Fruit fly (Drosophila melanogaster): ENCODE data around the gene trol.

trol gene

DNA sequence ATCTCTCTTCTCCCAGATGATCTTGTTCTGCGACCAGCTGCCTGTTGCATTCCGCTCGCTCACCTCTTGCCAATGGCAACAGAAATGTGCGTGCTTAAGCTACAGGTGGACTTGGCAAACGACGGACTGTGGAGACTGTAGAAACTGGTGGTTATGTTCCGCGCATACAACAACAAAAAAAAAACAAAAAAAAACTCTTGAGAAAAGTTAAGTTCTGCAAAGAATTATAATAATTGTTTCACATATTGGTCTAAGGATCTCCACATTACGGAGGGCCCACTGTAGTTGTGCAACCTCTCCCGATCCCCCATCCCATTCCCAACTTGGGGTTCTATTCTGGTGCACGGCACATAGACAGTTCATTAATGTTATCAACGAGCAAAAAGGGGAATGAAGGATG lies 76.7 kb downstream of the trol start (continued):
- TF ChIP-seq BtbVII (GFP tag; optimal IDR thresholded peaks at IDR 0.05) (no peak), CG17802 (tag; optimal IDR thresholded peaks at IDR 0.05) (peak; percentile 28), CG5953 (GFP tag; IDR thresholded peaks at IDR 0.05) (0 out of 2 replicates have a peak, but pooled peaks have one; percentile 61), tio (GFP tag; optimal IDR thresholded peaks at IDR 0.05) (peak; percentile 57), Six4 (GFP tag; optimal IDR thresholded peaks at IDR 0.05) (peak; percentile 73), Sry-δ (GFP tag; optimal IDR thresholded peaks at IDR 0.05) (peak; percentile 37), CG6175 (GFP tag; IDR thresholded peaks at IDR 0.05) (no peak), CG32532 (GFP tag; IDR thresholded peaks at IDR 0.05) (0 out of 2 replicates have a peak, but pooled peaks have one; percentile 40), CG1603 (tag; optimal IDR thresholded peaks at IDR 0.05) (no peak), bigmax (GFP tag; optimal IDR thresholded peaks at IDR 0.05) (no peak), stwl (tag; optimal IDR thresholded peaks at IDR 0.05) (peak; percentile 36), Atf-2 (GFP tag; optimal IDR thresholded peaks at IDR 0.05) (peak; percentile 56), CG10267 (tag; optimal IDR thresholded peaks at IDR 0.05) (peak; percentile 68), da (GFP tag; optimal IDR thresholded peaks at IDR 0.05) (peak; percentile 48), Fer2 (tag; optimal IDR thresholded peaks at IDR 0.05) (no peak), CG4707 (GFP tag; optimal IDR thresholded peaks at IDR 0.05) (peak; percentile 62), jing (GFP tag; optimal IDR thresholded peaks at IDR 0.05) (peak; percentile 47), CG30431 (GFP tag; optimal IDR thresholded peaks at IDR 0.05) (peak; percentile 69), gem (tag; optimal IDR thresholded peaks at IDR 0.05) (peak; percentile 79), Eip74EF (GFP tag; optimal IDR thresholded peaks at IDR 0.05) (peak in 1 of 2 experiments; percentile 22), CG10979 (tag; optimal IDR thresholded peaks at IDR 0.05) (peak; percentile 84), HmgZ (tag; optimal IDR thresholded peaks at IDR 0.05) (peak; percentile 7), pum (GFP tag; optimal IDR thresholded peaks at IDR 0.05) (peak; percentile 72), Antp (GFP tag; optimal IDR thresholded peaks at IDR 0.05) (peak; percentile 75), CG16863 (GFP tag; optimal IDR thresholded peaks at IDR 0.05) (peak; percentile 82), CG31441 (GFP tag; IDR thresholded peaks at IDR 0.05) (peak; percentile 80), CG10959 (GFP tag; IDR thresholded peaks at IDR 0.05) (peak; percentile 89), CG33213 (GFP tag; optimal IDR thresholded peaks at IDR 0.05) (peak; percentile 52), lilli (GFP tag; optimal IDR thresholded peaks at IDR 0.05) (peak; percentile 64), tx (GFP tag; optimal IDR thresholded peaks at IDR 0.05) (peak; percentile 64), Stat92E (GFP tag; optimal IDR thresholded peaks at IDR 0.05) (peak in 1 of 3 experiments; percentile 38), CG6791 (GFP tag; IDR thresholded peaks at IDR 0.05; ENCODE audit: partially characterized antibody) (no peak), bowl (GFP tag; IDR thresholded peaks at IDR 0.05) (0 out of 2 replicates have a peak, but pooled peaks have one; percentile 19), Myb (GFP tag; optimal IDR thresholded peaks at IDR 0.05) (peak; percentile 3), Hr39 (optimal IDR thresholded peaks at IDR 0.05) (no peak), CG1024 (GFP tag; IDR thresholded peaks at IDR 0.05) (peak; percentile 48; the same call in 1 of the 2 replicates), CHES-1-like (GFP tag; optimal IDR thresholded peaks at IDR 0.05) (peak; percentile 56), lola (GFP tag; optimal IDR thresholded peaks at IDR 0.05) (peak in 1 of 3 experiments; percentile 79), Blimp-1 (GFP tag; optimal IDR thresholded peaks at IDR 0.05) (peak; percentile 82), CG9876 (GFP tag; optimal IDR thresholded peaks at IDR 0.05) (peak; percentile 43), CG2199 (GFP tag; IDR thresholded peaks at IDR 0.05) (peak; percentile 41; the same call in 2 of the 3 replicates), CG18011 (GFP tag; optimal IDR thresholded peaks at IDR 0.05) (no peak), CG11723 (GFP tag; optimal IDR thresholded peaks at IDR 0.05) (peak; percentile 51), CG14050 (GFP tag; IDR thresholded peaks at IDR 0.05) (peak; percentile 22; the same call in 1 of the 3 replicates), CG12155 (GFP tag; optimal IDR thresholded peaks at IDR 0.05) (peak; percentile 61), PHDP (tag; optimal IDR thresholded peaks at IDR 0.05) (peak; percentile 49), CG3995 (GFP tag; optimal IDR thresholded peaks at IDR 0.05) (no peak), Gsc (GFP tag; IDR thresholded peaks at IDR 0.05) (peak; percentile 64), Sin3A (optimal IDR thresholded peaks at IDR 0.05) (no peak), CG31224 (GFP tag; IDR thresholded peaks at IDR 0.05) (no peak), Hey (tag; optimal IDR thresholded peaks at IDR 0.05) (no peak)
